ENCODE assay signal across 5 fruit fly cellular contexts in the genomic region with DNA sequence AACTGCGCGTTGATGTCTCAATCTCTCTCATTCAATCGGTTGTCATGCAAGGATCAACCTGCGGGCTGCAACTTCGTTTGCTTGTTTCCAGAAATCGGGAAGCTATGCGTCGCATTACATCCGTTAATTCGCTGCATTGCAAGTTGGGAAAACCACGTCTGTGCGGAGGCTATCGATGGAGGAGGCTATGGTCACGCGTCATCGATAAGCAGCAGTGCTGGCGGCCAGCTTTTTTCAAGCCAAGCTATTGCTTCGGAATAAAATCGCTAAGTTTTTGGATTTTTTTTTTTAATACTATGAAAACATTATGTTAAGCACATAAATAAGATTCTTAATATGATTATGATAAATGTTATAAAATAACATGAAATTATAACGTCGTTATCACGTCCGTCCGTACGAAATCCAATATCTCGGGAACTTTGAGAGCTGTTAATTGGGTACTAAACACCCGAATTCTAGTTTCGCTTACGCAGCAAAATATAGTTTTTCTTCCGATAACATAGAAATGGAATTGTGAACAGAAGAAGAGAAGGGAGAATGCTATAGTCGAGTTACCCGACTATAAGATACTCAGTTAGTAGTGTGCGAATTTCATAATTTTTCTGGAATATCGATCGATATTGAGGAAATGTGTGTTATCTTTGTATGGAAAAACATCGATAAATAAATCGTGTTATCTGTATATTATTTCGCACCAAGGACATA.
A peak's percentile ranks its signal among the peaks of the same experiment; 100 is the strongest.
TF ChIP-seq lines count a peak whose summit lies in the region.

A gene (minus strand): TSS at position 162 of the 708 bp plus-strand sequence.

- no peak for TF ChIP-seq CTCF in whole organism, embryonic (GFP tag; optimal IDR thresholded peaks at IDR 0.05; lab: Kevin White, UChicago)

TF ChIP-seq in whole organism, adult, 20 proteins besides CTCF, POLR2A, EP300 and RAD21:
- TF ChIP-seq tj (GFP tag; optimal IDR thresholded peaks at IDR 0.05; lab: Kevin White, UChicago) (peak; percentile 87), pad (GFP tag; optimal IDR thresholded peaks at IDR 0.05; lab: Kevin White, UChicago) (no peak), CG11617 (GFP tag; optimal IDR thresholded peaks at IDR 0.05; lab: Kevin White, UChicago) (peak; percentile 31), bab1 (GFP tag; optimal IDR thresholded peaks at IDR 0.05; lab: Kevin White, UChicago) (peak; percentile 49), cic (GFP tag; optimal IDR thresholded peaks at IDR 0.05; lab: Kevin White, UChicago) (peak; percentile 11), CG1620 (GFP tag; optimal IDR thresholded peaks at IDR 0.05; lab: Kevin White, UChicago) (no peak), Hr96 (GFP tag; optimal IDR thresholded peaks at IDR 0.05; lab: Kevin White, UChicago) (peak; percentile 30), toe (GFP tag; optimal IDR thresholded peaks at IDR 0.05; lab: Kevin White, UChicago) (peak; percentile 62), CG7101 (tag; optimal IDR thresholded peaks at IDR 0.05; lab: Kevin White, UChicago) (no peak), CG12768 (GFP tag; optimal IDR thresholded peaks at IDR 0.05; lab: Kevin White, UChicago) (peak; percentile 5), CG7045 (GFP tag; optimal IDR thresholded peaks at IDR 0.05; lab: Kevin White, UChicago) (no peak), CG5204 (GFP tag; optimal IDR thresholded peaks at IDR 0.05; lab: Kevin White, UChicago) (no peak), kay (GFP tag; lab: Kevin White, UChicago; ENCODE audit: borderline replicate concordance) (peak; percentile 95), ovo (GFP tag; optimal IDR thresholded peaks at IDR 0.05; lab: Kevin White, UChicago) (no peak), Mnt (GFP tag; optimal IDR thresholded peaks at IDR 0.05; lab: Kevin White, UChicago) (peak; percentile 15)

TF ChIP-seq in whole organism, embryonic, 481 proteins besides CTCF, POLR2A, EP300 and RAD21 (continues in another document):
- TF ChIP-seq CG3726 (GFP tag; IDR thresholded peaks at IDR 0.05; lab: Robert Waterston, UW): no peak
- no peak for TF ChIP-seq CG12071 (GFP tag; optimal IDR thresholded peaks at IDR 0.05; lab: Kevin White, UChicago)
- no peak for TF ChIP-seq CG4730 (GFP tag; IDR thresholded peaks at IDR 0.05; lab: Robert Waterston, UW)
- peak; percentile 62; the same call in 1 of the 3 replicates for TF ChIP-seq vnd (GFP tag; IDR thresholded peaks at IDR 0.05; lab: Robert Waterston, UW; ENCODE audit: partially characterized antibody)
- TF ChIP-seq sna (GFP tag; IDR thresholded peaks at IDR 0.05; lab: Robert Waterston, UW; ENCODE audit: partially characterized antibody): peak; percentile 71
- TF ChIP-seq Xbp1 (GFP tag; optimal IDR thresholded peaks at IDR 0.05; lab: Kevin White, UChicago): peak; percentile 67
- TF ChIP-seq gcm2 (GFP tag; optimal IDR thresholded peaks at IDR 0.05; lab: Kevin White, UChicago): no peak
- TF ChIP-seq bcd (GFP tag; optimal IDR thresholded peaks at IDR 0.05; lab: Kevin White, UChicago): peak; percentile 9
- TF ChIP-seq ci (GFP tag; IDR thresholded peaks at IDR 0.05; lab: Robert Waterston, UW): peak; percentile 53; the same call in 1 of the 3 replicates
- TF ChIP-seq Hsf (GFP tag; optimal IDR thresholded peaks at IDR 0.05; lab: Kevin White, UChicago): no peak
- peak; percentile 70 for TF ChIP-seq amos (GFP tag; IDR thresholded peaks at IDR 0.05; lab: Robert Waterston, UW; ENCODE audit: partially characterized antibody)
- TF ChIP-seq D19B (GFP tag; optimal IDR thresholded peaks at IDR 0.05; lab: Kevin White, UChicago): peak; percentile 31
- TF ChIP-seq Hand (GFP tag; optimal IDR thresholded peaks at IDR 0.05; lab: Kevin White, UChicago): no peak
- TF ChIP-seq CG6175 (GFP tag; IDR thresholded peaks at IDR 0.05; lab: Robert Waterston, UW): no peak
- TF ChIP-seq CG1603 (tag; optimal IDR thresholded peaks at IDR 0.05; lab: Kevin White, UChicago): peak; percentile 7
- TF ChIP-seq CG42726 (GFP tag; IDR thresholded peaks at IDR 0.05; lab: Robert Waterston, UW; ENCODE audit: partially characterized antibody): peak; percentile 14; the same call in 1 of the 2 replicates

TF ChIP-seq in whole organism, prepupa, 60 proteins besides CTCF, POLR2A, EP300 and RAD21 (continues in another document):
- TF ChIP-seq CG15336 (GFP tag; IDR thresholded peaks at IDR 0.05; lab: Robert Waterston, UW) (no peak), fkh (GFP tag; optimal IDR thresholded peaks at IDR 0.05; lab: Kevin White, UChicago) (no peak), CG8319 (GFP tag; optimal IDR thresholded peaks at IDR 0.05; lab: Kevin White, UChicago) (peak; percentile 2), salr (GFP tag; optimal IDR thresholded peaks at IDR 0.05; lab: Kevin White, UChicago) (peak in 1 of 2 experiments; percentile 36), CG6792 (GFP tag; optimal IDR thresholded peaks at IDR 0.05; lab: Kevin White, UChicago) (no peak), CG6854 (GFP tag; optimal IDR thresholded peaks at IDR 0.05; lab: Kevin White, UChicago) (peak; percentile 40), CG32006 (GFP tag; optimal IDR thresholded peaks at IDR 0.05; lab: Kevin White, UChicago) (peak; percentile 24), OdsH (GFP tag; optimal IDR thresholded peaks at IDR 0.05; lab: Kevin White, UChicago) (peak; percentile 1), Sox15 (GFP tag; optimal IDR thresholded peaks at IDR 0.05; lab: Kevin White, UChicago) (no peak), Gug (GFP tag; IDR thresholded peaks at IDR 0.05; lab: Robert Waterston, UW) (no peak), Blimp-1 (GFP tag; optimal IDR thresholded peaks at IDR 0.05; lab: Kevin White, UChicago) (no peak), esn (GFP tag; optimal IDR thresholded peaks at IDR 0.05; lab: Kevin White, UChicago) (peak; percentile 51), Ets96B (tag; optimal IDR thresholded peaks at IDR 0.05; lab: Kevin White, UChicago) (no peak), cyc (GFP tag; optimal IDR thresholded peaks at IDR 0.05; lab: Kevin White, UChicago) (peak; percentile 3), CG6276 (GFP tag; optimal IDR thresholded peaks at IDR 0.05; lab: Kevin White, UChicago) (no peak), CG10631 (GFP tag; optimal IDR thresholded peaks at IDR 0.05; lab: Kevin White, UChicago) (peak; percentile 29), pdm3 (GFP tag; optimal IDR thresholded peaks at IDR 0.05; lab: Kevin White, UChicago) (peak; percentile 37), CG6808 (GFP tag; optimal IDR thresholded peaks at IDR 0.05; lab: Kevin White, UChicago) (no peak)

TF ChIP-seq in whole organism, pupa, 21 proteins besides CTCF, POLR2A, EP300 and RAD21:
- peak; percentile 29 for TF ChIP-seq CG8159 (tag; optimal IDR thresholded peaks at IDR 0.05; lab: Kevin White, UChicago)
- no peak for TF ChIP-seq Pif1B (GFP tag; optimal IDR thresholded peaks at IDR 0.05; lab: Kevin White, UChicago)

TF ChIP-seq in whole organism, wandering third instar larva, 38 proteins besides CTCF, POLR2A, EP300 and RAD21:
- TF ChIP-seq N (GFP tag; optimal IDR thresholded peaks at IDR 0.05; lab: Kevin White, UChicago): no peak
- TF ChIP-seq foxo (GFP tag; optimal IDR thresholded peaks at IDR 0.05; lab: Kevin White, UChicago): peak in 1 of 2 experiments; percentile 34
- TF ChIP-seq CG32264 (GFP tag; optimal IDR thresholded peaks at IDR 0.05; lab: Kevin White, UChicago): no peak
- TF ChIP-seq psq (GFP tag; optimal IDR thresholded peaks at IDR 0.05; lab: Kevin White, UChicago): no peak
- no peak for TF ChIP-seq Sp1 (GFP tag; optimal IDR thresholded peaks at IDR 0.05; lab: Kevin White, UChicago)
- no peak for TF ChIP-seq sage (GFP tag; optimal IDR thresholded peaks at IDR 0.05; lab: Kevin White, UChicago)
- TF ChIP-seq GATAd (GFP tag; optimal IDR thresholded peaks at IDR 0.05; lab: Kevin White, UChicago): no peak
- TF ChIP-seq brk (GFP tag; optimal IDR thresholded peaks at IDR 0.05; lab: Kevin White, UChicago): no peak
- TF ChIP-seq Dif (GFP tag; optimal IDR thresholded peaks at IDR 0.05; lab: Kevin White, UChicago; ENCODE audit: partially characterized antibody): no peak
- TF ChIP-seq Myc (optimal IDR thresholded peaks at IDR 0.05; lab: Kevin White, UChicago): peak; percentile 91
- no peak for TF ChIP-seq Hr83 (GFP tag; optimal IDR thresholded peaks at IDR 0.05; lab: Kevin White, UChicago; ENCODE audit: poor library complexity, severe bottlenecking)
- no peak for TF ChIP-seq Rel (GFP tag; optimal IDR thresholded peaks at IDR 0.05; lab: Kevin White, UChicago)
- peak; percentile 98 for TF ChIP-seq Rel (tag; optimal IDR thresholded peaks at IDR 0.05; lab: Kevin White, UChicago)
- TF ChIP-seq Abd-B (GFP tag; optimal IDR thresholded peaks at IDR 0.05; lab: Kevin White, UChicago): no peak
- no peak for TF ChIP-seq tai (GFP tag; optimal IDR thresholded peaks at IDR 0.05; lab: Kevin White, UChicago)
- peak; percentile 34 for TF ChIP-seq h (GFP tag; optimal IDR thresholded peaks at IDR 0.05; lab: Kevin White, UChicago)
- TF ChIP-seq br (GFP tag; optimal IDR thresholded peaks at IDR 0.05; lab: Kevin White, UChicago): peak; percentile 5
- TF ChIP-seq woc (GFP tag; optimal IDR thresholded peaks at IDR 0.05; lab: Kevin White, UChicago): peak; percentile 82
- no peak for TF ChIP-seq sv (GFP tag; optimal IDR thresholded peaks at IDR 0.05; lab: Kevin White, UChicago)
- peak; percentile 26 for TF ChIP-seq HLH106 (tag; optimal IDR thresholded peaks at IDR 0.05; lab: Kevin White, UChicago)
- TF ChIP-seq fru (GFP tag; optimal IDR thresholded peaks at IDR 0.05; lab: Kevin White, UChicago): no peak
- no peak for TF ChIP-seq jim (GFP tag; optimal IDR thresholded peaks at IDR 0.05; lab: Kevin White, UChicago)
- no peak for TF ChIP-seq Vsx2 (GFP tag; optimal IDR thresholded peaks at IDR 0.05; lab: Kevin White, UChicago; ENCODE audit: partially characterized antibody)
- no peak for TF ChIP-seq ey (GFP tag; optimal IDR thresholded peaks at IDR 0.05; lab: Kevin White, UChicago)
